Worm (Caenorhabditis elegans) whole organism, young adult: ENCODE results near the gene C14A4.12.
A peak's percentile ranks its signal among the peaks of the same experiment; 100 is the strongest.

Source experiments
- B0035.1 ChIP-seq: sonication (generic microtip); optimal IDR thresholded peaks from 2 replicates; lab custom pipeline; 2016; ENCODE audit warnings: missing genetic modification characterization, mild to moderate bottlenecking, missing compliant biosample characterization, missing genotype, missing genetic modification reagents
- C17E4.6 ChIP-seq: fragments of 200-800 bp; sonication (Bioruptor generic); IDR thresholded peaks from 2 replicates; pipeline ENCODE4 v1.3.6; 2022; ENCODE audit warnings: missing genetic modification reagents, missing genetic modification characterization, missing compliant biosample characterization
- F22D6.2 ChIP-seq: sonication (generic microtip); optimal IDR thresholded peaks from 2 replicates; lab custom pipeline; 2016; ENCODE audit warnings: mild to moderate bottlenecking, missing genetic modification characterization, missing compliant biosample characterization
- F37B4.10 ChIP-seq: fragments of 200-800 bp; sonication (Bioruptor generic); IDR thresholded peaks from 2 replicates; pipeline ENCODE4 v1.3.6; 2022; ENCODE audit warnings: missing genetic modification characterization, missing compliant biosample characterization
- T07F8.4 ChIP-seq: sonication (generic microtip); optimal IDR thresholded peaks from 2 replicates; lab custom pipeline; 2016; ENCODE audit warnings: mild to moderate bottlenecking, missing genetic modification characterization, moderate library complexity, missing compliant biosample characterization
- Y67H2A.10 ChIP-seq: fragments of 200-800 bp; sonication (Bioruptor generic); conservative IDR thresholded peaks from 2 replicates; pipeline ENCODE4 v1.3.6; 2022; ENCODE audit warnings: missing genetic modification reagents, missing genetic modification characterization, missing compliant biosample characterization
- Y79H2A.3 ChIP-seq: fragments of 200-800 bp; sonication (Bioruptor generic); conservative IDR thresholded peaks from 2 replicates; pipeline ENCODE4 v1.3.6; 2022; ENCODE audit warnings: missing genetic modification reagents, missing genetic modification characterization, missing compliant biosample characterization
- ama-1 ChIP-seq, 3 experiments: fragments of 150-350 bp in 1 of 3; sonication (generic microtip) in 2 of 3; optimal IDR thresholded peaks; 2 replicates each; lab custom pipeline; 2014 to 2018; ENCODE audit warnings: missing biosample characterization in 2 of 3, missing genetic modification characterization in 2 of 3, missing genetic modification reagents in 2 of 3
- aptf-2 ChIP-seq: fragments of 200-800 bp; sonication (Bioruptor generic); conservative IDR thresholded peaks from 2 replicates; pipeline ENCODE4 v1.3.6; 2022; ENCODE audit warnings: missing genetic modification reagents, missing genetic modification characterization, missing compliant biosample characterization
- attf-3 ChIP-seq: fragments of 200-800 bp; sonication (Bioruptor generic); conservative IDR thresholded peaks from 2 replicates; pipeline ENCODE4 v1.3.6; 2022; ENCODE audit warnings: missing genetic modification reagents, missing genetic modification characterization, missing compliant biosample characterization
- attf-5 ChIP-seq: fragments of 200-800 bp; sonication (Bioruptor generic); optimal IDR thresholded peaks from 2 replicates; lab custom pipeline; 2018; ENCODE audit warnings: mild to moderate bottlenecking, missing genetic modification characterization, missing compliant biosample characterization
- bed-1 ChIP-seq: fragments of 200-800 bp; sonication (Bioruptor generic); IDR thresholded peaks from 2 replicates; pipeline ENCODE4 v1.3.6; 2022; ENCODE audit warnings: missing genetic modification reagents, missing genetic modification characterization, missing compliant biosample characterization
- bed-2 ChIP-seq: fragments of 200-800 bp; sonication (Bioruptor generic); IDR thresholded peaks from 2 replicates; pipeline ENCODE4 v1.3.6; 2022; ENCODE audit warnings: missing genetic modification reagents, missing genetic modification characterization, missing compliant biosample characterization
- ccch-3 ChIP-seq: fragments of 200-800 bp; sonication (Bioruptor generic); optimal IDR thresholded peaks from 2 replicates; lab custom pipeline; 2018; ENCODE audit warnings: mild to moderate bottlenecking, missing genetic modification characterization, missing compliant biosample characterization
- cebp-2 ChIP-seq: fragments of 200-800 bp; sonication (Bioruptor generic); IDR thresholded peaks from 2 replicates; pipeline ENCODE4 v1.3.6; 2022; ENCODE audit warnings: missing genetic modification characterization, missing compliant biosample characterization
- ceh-100 ChIP-seq: fragments of 200-800 bp; sonication (Bioruptor generic); IDR thresholded peaks from 2 replicates; pipeline ENCODE4 v1.3.6; 2022; ENCODE audit warnings: missing genetic modification reagents, missing genetic modification characterization, missing compliant biosample characterization
- ceh-27 ChIP-seq: fragments of 200-800 bp; sonication (Bioruptor generic); optimal IDR thresholded peaks from 2 replicates; lab custom pipeline; 2018; ENCODE audit warnings: mild to moderate bottlenecking, missing genetic modification characterization, moderate library complexity, missing compliant biosample characterization
- ceh-79 ChIP-seq: sonication (generic microtip); optimal IDR thresholded peaks from 2 replicates; lab custom pipeline; 2017; ENCODE audit warnings: mild to moderate bottlenecking, missing genetic modification characterization, missing compliant biosample characterization
- ceh-91 ChIP-seq: fragments of 200-800 bp; sonication (Bioruptor generic); IDR thresholded peaks from 2 replicates; pipeline ENCODE4 v1.3.6; 2022; ENCODE audit warnings: missing genetic modification reagents, missing genetic modification characterization, missing compliant biosample characterization
- chd-7 ChIP-seq: sonication (generic microtip); optimal IDR thresholded peaks from 2 replicates; lab custom pipeline; 2016; ENCODE audit warnings: mild to moderate bottlenecking, missing genetic modification characterization, moderate library complexity, missing compliant biosample characterization
- dox-1 ChIP-seq: fragments of 200-800 bp; sonication (Bioruptor generic); IDR thresholded peaks from 2 replicates; pipeline ENCODE4 v1.3.6; 2022; ENCODE audit warnings: missing genetic modification reagents, missing genetic modification characterization, missing compliant biosample characterization
- efl-1 ChIP-seq: fragments of 150-350 bp; optimal IDR thresholded peaks from 2 replicates; lab custom pipeline; 2014; ENCODE audit warnings: missing biosample characterization, missing genetic modification reagents, missing genetic modification characterization
- ets-4 ChIP-seq: fragments of 200-800 bp; sonication (Bioruptor generic); optimal IDR thresholded peaks from 2 replicates; lab custom pipeline; 2018; ENCODE audit warnings: mild to moderate bottlenecking, missing genetic modification characterization, missing compliant biosample characterization
- fkh-3 ChIP-seq: sonication (generic microtip); optimal IDR thresholded peaks from 2 replicates; lab custom pipeline; 2016; ENCODE audit warnings: mild to moderate bottlenecking, missing genetic modification characterization, missing compliant biosample characterization
- gei-17 ChIP-seq: fragments of 200-800 bp; sonication (Bioruptor generic); optimal IDR thresholded peaks from 2 replicates; lab custom pipeline; 2018; ENCODE audit warnings: mild to moderate bottlenecking, missing genetic modification characterization, missing compliant biosample characterization
- hmg-1.2 ChIP-seq: fragments of 200-800 bp; sonication (Bioruptor generic); IDR thresholded peaks from 2 replicates; pipeline ENCODE4 v1.3.6; 2022; ENCODE audit warnings: missing genetic modification reagents, missing genetic modification characterization, missing compliant biosample characterization
- hmg-20 ChIP-seq: fragments of 200-800 bp; sonication (Bioruptor generic); IDR thresholded peaks from 2 replicates; pipeline ENCODE4 v1.3.6; 2022; ENCODE audit warnings: missing genetic modification reagents, missing genetic modification characterization, missing compliant biosample characterization
- lag-1 ChIP-seq: fragments of 200-800 bp; sonication (Bioruptor generic); IDR thresholded peaks from 2 replicates; pipeline ENCODE4 v1.3.6; 2022; ENCODE audit warnings: missing genetic modification reagents, missing genetic modification characterization, missing compliant biosample characterization
- lin-40 ChIP-seq: sonication (generic microtip); optimal IDR thresholded peaks from 2 replicates; lab custom pipeline; 2016; ENCODE audit warnings: missing genetic modification characterization, mild to moderate bottlenecking, missing compliant biosample characterization, missing genotype, missing genetic modification reagents
- lin-54 ChIP-seq: fragments of 200-800 bp; sonication (Bioruptor generic); optimal IDR thresholded peaks from 2 replicates; lab custom pipeline; 2018; ENCODE audit warnings: mild to moderate bottlenecking, missing genetic modification characterization, missing compliant biosample characterization
- madf-10 ChIP-seq: sonication (generic microtip); optimal IDR thresholded peaks from 2 replicates; lab custom pipeline; 2016; ENCODE audit warnings: mild to moderate bottlenecking, missing genetic modification characterization, missing compliant biosample characterization
- madf-6 ChIP-seq: fragments of 200-800 bp; sonication (Bioruptor generic); IDR thresholded peaks from 2 replicates; pipeline ENCODE4 v1.3.6; 2022; ENCODE audit warnings: missing genetic modification reagents, missing genetic modification characterization, missing compliant biosample characterization
- mcd-1 ChIP-seq: fragments of 200-800 bp; sonication (Bioruptor generic); IDR thresholded peaks from 2 replicates; pipeline ENCODE4 v1.3.6; 2022; ENCODE audit warnings: missing genetic modification reagents, missing genetic modification characterization, missing compliant biosample characterization
- mxl-1 ChIP-seq: sonication (generic microtip); optimal IDR thresholded peaks from 2 replicates; lab custom pipeline; 2016; ENCODE audit warnings: missing genetic modification characterization, missing compliant biosample characterization
- nfya-2 ChIP-seq: fragments of 200-800 bp; sonication (Bioruptor generic); IDR thresholded peaks from 2 replicates; pipeline ENCODE4 v1.3.6; 2022; ENCODE audit warnings: missing genetic modification reagents, missing genetic modification characterization, missing compliant biosample characterization
- nfyb-1 ChIP-seq: fragments of 200-800 bp; sonication (Bioruptor generic); IDR thresholded peaks from 2 replicates; pipeline ENCODE4 v1.3.6; 2022; ENCODE audit warnings: missing genetic modification reagents, missing genetic modification characterization, missing compliant biosample characterization
- nhr-179 ChIP-seq: sonication (generic microtip); optimal IDR thresholded peaks from 2 replicates; lab custom pipeline; 2016; ENCODE audit warnings: mild to moderate bottlenecking, missing genetic modification characterization, missing compliant biosample characterization
- nhr-80 ChIP-seq: sonication (generic microtip); optimal IDR thresholded peaks from 2 replicates; lab custom pipeline; 2016; ENCODE audit warnings: missing genetic modification characterization, missing compliant biosample characterization
- rec-8 ChIP-seq, 2 experiments: sonication (generic microtip); optimal IDR thresholded peaks; 2 replicates each; lab custom pipeline; 2016; ENCODE audit warnings: mild to moderate bottlenecking in 2 of 2, missing genetic modification characterization in 2 of 2, missing genetic modification reagents in 2 of 2, missing genotype in 2 of 2, missing biosample characterization in 1 of 2, missing compliant biosample characterization in 1 of 2, moderate library complexity in 1 of 2
- rpc-1 ChIP-seq, 2 experiments: fragments of 150-350 bp in 1 of 2; sonication (generic microtip) in 1 of 2; optimal IDR thresholded peaks; 2 replicates each; lab custom pipeline; 2014 to 2018; ENCODE audit warnings: missing biosample characterization in 1 of 2, missing genetic modification characterization in 1 of 2, missing genetic modification reagents in 1 of 2, missing genotype in 1 of 2
- snpc-3.4 ChIP-seq: sonication (generic microtip); optimal IDR thresholded peaks from 2 replicates; lab custom pipeline; 2017; ENCODE audit warnings: missing genetic modification characterization, mild to moderate bottlenecking, missing compliant biosample characterization, antibody characterized with exemption, moderate library complexity, missing genotype, missing genetic modification reagents
- somi-1 ChIP-seq: fragments of 200-800 bp; sonication (Bioruptor generic); optimal IDR thresholded peaks from 2 replicates; lab custom pipeline; 2018; ENCODE audit warnings: mild to moderate bottlenecking, missing genetic modification characterization, missing compliant biosample characterization
- tbp1 ChIP-seq: fragments of 200-800 bp; sonication (Bioruptor generic); optimal IDR thresholded peaks from 2 replicates; lab custom pipeline; 2018; ENCODE audit warnings: mild to moderate bottlenecking, missing genetic modification characterization, missing compliant biosample characterization
- tbx-9 ChIP-seq: sonication (generic microtip); optimal IDR thresholded peaks from 2 replicates; lab custom pipeline; 2016; ENCODE audit warnings: borderline replicate concordance, missing genetic modification characterization, inconsistent platforms, missing compliant biosample characterization
- unc-130 ChIP-seq: sonication (generic microtip); optimal IDR thresholded peaks from 2 replicates; lab custom pipeline; 2016; ENCODE audit warnings: missing genetic modification reagents, missing genetic modification characterization, missing compliant biosample characterization
- unc-62 ChIP-seq: fragments of 150-350 bp; optimal IDR thresholded peaks from 2 replicates; lab custom pipeline; 2014; ENCODE audit warnings: missing biosample characterization, missing genetic modification reagents, missing genetic modification characterization
- ztf-22 ChIP-seq: fragments of 200-800 bp; sonication (Bioruptor generic); optimal IDR thresholded peaks from 2 replicates; lab custom pipeline; 2018; ENCODE audit warnings: mild to moderate bottlenecking, missing genetic modification characterization, moderate library complexity, missing compliant biosample characterization
- ztf-26 ChIP-seq: sonication (generic microtip); optimal IDR thresholded peaks from 2 replicates; lab custom pipeline; 2017; ENCODE audit warnings: missing genetic modification characterization, missing compliant biosample characterization
- ztf-6 ChIP-seq: fragments of 200-800 bp; sonication (Bioruptor generic); IDR thresholded peaks from 2 replicates; pipeline ENCODE4 v1.3.6; 2022; ENCODE audit warnings: missing genetic modification reagents, missing genetic modification characterization, missing compliant biosample characterization

The C14A4.12 gene

DNA sequence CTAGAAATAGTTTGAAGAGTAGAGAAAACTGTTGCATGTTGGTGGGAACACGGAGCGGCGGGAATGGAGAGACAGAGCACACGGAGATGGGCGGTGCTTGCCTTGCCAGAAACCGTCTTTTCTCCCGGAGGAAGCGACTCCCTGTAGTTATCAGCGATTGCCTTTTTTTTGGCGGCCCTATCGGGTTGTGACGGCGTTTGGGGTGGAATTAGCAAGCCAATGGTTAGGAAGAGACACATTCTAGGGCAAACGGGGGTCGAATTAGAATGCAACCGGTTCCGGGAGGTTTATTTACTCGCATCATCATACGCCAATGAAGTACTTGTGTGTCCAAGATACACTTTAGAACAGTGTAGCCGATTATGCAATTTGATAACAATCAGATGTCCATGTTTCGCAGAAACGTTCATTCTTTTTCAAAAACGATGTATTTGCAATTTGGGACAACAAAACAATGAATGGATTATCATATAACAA, 44.8 kb downstream of the C14A4.12 start, which contains the start of gene lact-3 (continued):
- TF ChIP-seq Y67H2A.10 (GFP tag; lab: Robert Waterston, UW) (no peak), lin-54 (GFP tag; lab: Kevin White, UChicago) (peak; percentile 52), ccch-3 (GFP tag; lab: Kevin White, UChicago) (no peak), bed-1 (GFP tag; lab: Robert Waterston, UW) (no peak), ceh-27 (no peak), hmg-1.2 (GFP tag; lab: Robert Waterston, UW) (peak; percentile 49), cebp-2 (GFP tag; lab: Robert Waterston, UW) (0 out of 2 replicates have a peak, but pooled peaks have one; percentile 72), ceh-79 (tag; lab: Kevin White, UChicago) (peak; percentile 23), F22D6.2 (tag; lab: Kevin White, UChicago) (no peak), ets-4 (GFP tag; lab: Kevin White, UChicago) (no peak), Y79H2A.3 (0 out of 2 replicates have a peak, but pooled peaks have one; percentile 38), lag-1 (GFP tag; lab: Robert Waterston, UW) (no peak), chd-7 (tag; lab: Kevin White, UChicago) (peak; percentile 35), B0035.1 (no peak), somi-1 (no peak), ztf-22 (GFP tag; lab: Kevin White, UChicago) (no peak), F37B4.10 (no peak), snpc-3.4 (tag; lab: Kevin White, UChicago) (no peak), bed-2 (GFP tag; lab: Robert Waterston, UW) (no peak), unc-62 (GFP tag; lab: Kevin White, UChicago) (no peak), hmg-20 (GFP tag; lab: Robert Waterston, UW) (no peak), C17E4.6 (no peak), mxl-1 (no peak), mcd-1 (GFP tag; lab: Robert Waterston, UW) (peak; percentile 43), ceh-91 (0 out of 2 replicates have a peak, but pooled peaks have one; percentile 16), efl-1 (GFP tag; lab: Kevin White, UChicago) (no peak), tbx-9 (tag; lab: Kevin White, UChicago) (no peak), rpc-1 (optimal IDR thresholded peaks at IDR 0.05; lab: Kevin White, UChicago) (no peak), rpc-1 (tag; optimal IDR thresholded peaks at IDR 0.05; lab: Kevin White, UChicago) (no peak), madf-10 (tag; lab: Kevin White, UChicago) (no peak), ztf-26 (tag; lab: Kevin White, UChicago) (no peak), aptf-2 (GFP tag; lab: Robert Waterston, UW) (no peak), ama-1 (optimal IDR thresholded peaks at IDR 0.05; lab: Kevin White, UChicago) (no peak), ama-1 (GFP tag; optimal IDR thresholded peaks at IDR 0.05; lab: Kevin White, UChicago) (peak in 1 of 2 experiments; percentile 34), ceh-100 (no peak; the same call in 1 of the 2 replicates), madf-6 (GFP tag; lab: Robert Waterston, UW) (peak; percentile 65), tbp1 (peak; percentile 35), gei-17 (GFP tag; lab: Kevin White, UChicago) (no peak), nhr-179 (tag; lab: Kevin White, UChicago) (no peak), ztf-6 (GFP tag; lab: Robert Waterston, UW) (no peak), attf-3 (GFP tag; lab: Robert Waterston, UW) (no peak), attf-5 (GFP tag; lab: Kevin White, UChicago) (no peak), nfya-2 (GFP tag; lab: Robert Waterston, UW) (no peak), fkh-3 (tag; lab: Kevin White, UChicago) (no peak), dox-1 (GFP tag; lab: Robert Waterston, UW) (no peak), nhr-80 (peak; percentile 67), nfyb-1 (GFP tag; lab: Robert Waterston, UW) (peak; percentile 63; the same call in 1 of the 2 replicates), unc-130 (GFP tag; lab: Kevin White, UChicago) (peak; percentile 18), T07F8.4 (tag; lab: Kevin White, UChicago) (no peak), rec-8 (tag; optimal IDR thresholded peaks at IDR 0.05; lab: Kevin White, UChicago) (no peak), lin-40 (no peak)
